Worm (Caenorhabditis elegans) whole organism, midembryonic: ENCODE measurements around the gene F22E5.23.

ENCODE experiments used
- cog-1 ChIP-seq: sonication (generic microtip); optimal IDR thresholded peaks from 2 replicates; lab custom pipeline; 2016; ENCODE audit warnings: missing genetic modification characterization, missing compliant biosample characterization
- klf-2 ChIP-seq: fragments of 200-800 bp; sonication (Bioruptor generic); conservative IDR thresholded peaks from 2 replicates; pipeline ENCODE4 v1.3.6; 2022; ENCODE audit warnings: missing genetic modification reagents, missing genetic modification characterization, missing compliant biosample characterization
- ztf-23 ChIP-seq: fragments of 200-800 bp; sonication (Bioruptor generic); IDR thresholded peaks from 2 replicates; pipeline ENCODE4 v1.3.6; 2022; ENCODE audit warnings: missing genetic modification reagents, missing genetic modification characterization, missing compliant biosample characterization

DNA sequence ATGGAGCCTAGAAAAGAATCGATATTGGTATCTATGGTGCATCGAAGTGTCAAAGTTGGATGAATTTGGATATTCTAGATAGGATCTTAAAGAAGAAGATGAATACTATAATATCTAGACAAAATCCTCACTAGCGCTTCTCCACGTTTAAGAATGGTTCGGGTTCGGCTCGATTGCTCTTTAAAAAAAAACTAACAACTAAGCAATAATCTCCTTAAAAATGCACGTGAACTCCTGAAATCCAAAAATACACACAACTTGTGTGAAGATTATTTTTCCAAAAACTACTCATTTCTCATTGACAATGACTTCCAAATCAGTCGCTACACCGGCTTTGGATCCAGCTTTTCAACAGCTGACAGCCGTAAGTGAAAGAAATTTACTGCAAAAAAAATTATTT, 9.9 kb upstream of the F22E5.23 start, which contains the start of gene D2062.1:
- TF ChIP-seq klf-2 (no peak), cog-1 (no peak), ztf-23 (no peak)
